Worm (Caenorhabditis elegans) whole organism, L4 larva: ENCODE data around the gene F58A4.2.

Source experiments
- Y48G9A.11 ChIP-seq: fragments of 200-800 bp; sonication (Bioruptor generic); IDR thresholded peaks from 2 replicates; pipeline ENCODE4 v1.3.6; 2022; ENCODE audit warnings: missing genetic modification reagents, missing genetic modification characterization, missing compliant biosample characterization
- arid-1 ChIP-seq: fragments of 200-800 bp; sonication (Bioruptor generic); conservative IDR thresholded peaks from 2 replicates; pipeline ENCODE4 v1.3.6; 2022; ENCODE audit warnings: missing genetic modification reagents, missing genetic modification characterization, missing compliant biosample characterization
- cey-2 ChIP-seq: sonication (generic microtip); optimal IDR thresholded peaks from 3 replicates; lab custom pipeline; 2017; ENCODE audit warnings: missing genetic modification characterization, mild to moderate bottlenecking, missing compliant biosample characterization, antibody characterized with exemption, borderline replicate concordance; ENCODE audit not compliant: insufficient read depth
- daf-19 ChIP-seq: fragments of 200-800 bp; sonication (Bioruptor generic); conservative IDR thresholded peaks from 2 replicates; pipeline ENCODE4 v1.3.6; 2022; ENCODE audit warnings: missing genetic modification characterization, missing compliant biosample characterization
- lin-13 ChIP-seq: fragments of 150-350 bp; optimal IDR thresholded peaks from 2 replicates; lab custom pipeline; 2014; ENCODE audit warnings: missing biosample characterization, missing genetic modification reagents, missing genetic modification characterization
- mdl-1 ChIP-seq, 2 experiments: fragments of 150-350 bp in 1 of 2; sonication (generic microtip) in 1 of 2; optimal IDR thresholded peaks; 2 replicates each; lab custom pipeline; 2014 to 2017; ENCODE audit warnings: missing biosample characterization in 2 of 2, missing genetic modification characterization in 2 of 2
- skn-1 ChIP-seq: fragments of 150-350 bp; optimal IDR thresholded peaks from 2 replicates; lab custom pipeline; 2014; ENCODE audit warnings: missing biosample characterization, missing genetic modification characterization
- unc-130 ChIP-seq: sonication (generic microtip); optimal IDR thresholded peaks from 2 replicates; lab custom pipeline; 2016; ENCODE audit warnings: missing genetic modification reagents, missing genetic modification characterization, missing compliant biosample characterization

DNA sequence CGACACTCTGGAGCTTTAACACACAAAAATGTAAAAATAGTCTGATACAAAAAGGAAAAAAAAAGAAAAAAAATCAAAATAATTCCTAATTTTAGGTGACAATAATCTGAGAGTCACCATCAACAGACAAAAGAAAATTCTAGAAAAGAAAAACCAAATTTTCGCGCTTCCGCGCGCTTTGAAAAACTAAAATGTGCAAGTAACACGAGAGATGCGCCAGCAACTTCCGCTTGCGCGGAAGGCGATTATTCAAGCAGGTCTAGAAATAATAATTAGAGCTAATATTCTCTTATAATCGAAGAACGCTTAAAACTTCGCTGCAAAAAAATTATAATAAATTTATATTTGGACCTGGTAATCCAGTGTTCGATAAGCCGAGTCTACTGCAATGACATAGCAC lies 16.4 kb upstream of the F58A4.2 start:
- peak; percentile 94 for TF ChIP-seq Y48G9A.11 (GFP tag; lab: Robert Waterston, UW)
- peak; percentile 73; the same call in 1 of the 2 replicates for TF ChIP-seq arid-1
- TF ChIP-seq cey-2 = no peak
- no peak for TF ChIP-seq lin-13 (GFP tag; lab: Kevin White, UChicago)
- peak; percentile 96 for TF ChIP-seq unc-130 (GFP tag; lab: Kevin White, UChicago)
- no peak for TF ChIP-seq skn-1
- TF ChIP-seq mdl-1 (tag; optimal IDR thresholded peaks at IDR 0.05; lab: Kevin White, UChicago) = no peak
- TF ChIP-seq daf-19 (GFP tag; lab: Robert Waterston, UW) = no peak
